Worm (Caenorhabditis elegans) whole organism, L4 larva: ENCODE results near the gene T23G5.2.

Source experiments
- F10B5.3 ChIP-seq: sonication (generic microtip); optimal IDR thresholded peaks from 2 replicates; lab custom pipeline; 2016; ENCODE audit warnings: mild to moderate bottlenecking, missing genetic modification characterization, missing compliant biosample characterization
- F26F4.8 ChIP-seq: fragments of 200-800 bp; sonication (Bioruptor generic); conservative IDR thresholded peaks from 2 replicates; pipeline ENCODE4 v1.3.6; 2022; ENCODE audit warnings: missing genetic modification characterization, missing compliant biosample characterization
- F49E8.2 ChIP-seq: sonication (generic microtip); optimal IDR thresholded peaks from 2 replicates; lab custom pipeline; 2016; ENCODE audit warnings: missing compliant biosample characterization, mild to moderate bottlenecking, missing genetic modification characterization, borderline replicate concordance
- T20F7.1 ChIP-seq: fragments of 200-800 bp; sonication (Bioruptor generic); optimal IDR thresholded peaks from 2 replicates; lab custom pipeline; 2018; ENCODE audit warnings: mild to moderate bottlenecking, missing genetic modification characterization, missing compliant biosample characterization
- Y5F2A.4 ChIP-seq: fragments of 200-800 bp; sonication (Bioruptor generic); optimal IDR thresholded peaks from 2 replicates; lab custom pipeline; 2018; ENCODE audit warnings: mild to moderate bottlenecking, missing genetic modification characterization, missing compliant biosample characterization
- ZK337.2 ChIP-seq: fragments of 200-800 bp; sonication (Bioruptor generic); IDR thresholded peaks from 2 replicates; pipeline ENCODE4 v1.3.6; 2022; ENCODE audit warnings: missing genetic modification reagents, missing genetic modification characterization, missing compliant biosample characterization
- ZK546.5 ChIP-seq, 2 experiments: sonication (generic microtip); optimal IDR thresholded peaks; 2 replicates each; lab custom pipeline; 2017; ENCODE audit warnings: missing biosample characterization in 2 of 2, missing genetic modification characterization in 2 of 2
- ama-1 ChIP-seq: fragments of 150-350 bp; optimal IDR thresholded peaks from 2 replicates; lab custom pipeline; 2014; ENCODE audit warnings: inconsistent platforms, mixed read lengths
- attf-4 ChIP-seq: sonication (generic microtip); optimal IDR thresholded peaks from 3 replicates; lab custom pipeline; 2017; ENCODE audit warnings: missing biosample characterization, missing genetic modification characterization
- ceh-44 ChIP-seq: fragments of 200-800 bp; sonication (Bioruptor generic); IDR thresholded peaks from 2 replicates; pipeline ENCODE4 v1.3.6; 2022; ENCODE audit warnings: missing genetic modification reagents, missing genetic modification characterization, missing compliant biosample characterization
- ceh-62 ChIP-seq: sonication (generic microtip); optimal IDR thresholded peaks from 2 replicates; lab custom pipeline; 2017; ENCODE audit warnings: missing biosample characterization, missing genetic modification characterization
- ceh-82 ChIP-seq: sonication (generic microtip); optimal IDR thresholded peaks from 2 replicates; lab custom pipeline; 2017; ENCODE audit warnings: missing biosample characterization, missing genetic modification characterization
- ces-1 ChIP-seq: fragments of 150-350 bp; sonication (generic microtip); optimal IDR thresholded peaks from 4 replicates; lab custom pipeline; 2014; ENCODE audit warnings: missing biosample characterization, missing genetic modification reagents, missing genetic modification characterization
- cey-2 ChIP-seq: sonication (generic microtip); optimal IDR thresholded peaks from 3 replicates; lab custom pipeline; 2017; ENCODE audit warnings: missing genetic modification characterization, mild to moderate bottlenecking, missing compliant biosample characterization, antibody characterized with exemption, borderline replicate concordance; ENCODE audit not compliant: insufficient read depth
- daf-12 ChIP-seq: fragments of 150-350 bp; optimal IDR thresholded peaks from 2 replicates; lab custom pipeline; 2014; ENCODE audit warnings: missing biosample characterization, missing genetic modification reagents, missing genetic modification characterization
- daf-16 ChIP-seq, 3 experiments: sonication (generic microtip); optimal IDR thresholded peaks; 2 replicates each; lab custom pipeline; 2016 to 2017; ENCODE audit warnings: missing genetic modification characterization in 3 of 3, missing genetic modification reagents in 3 of 3, mild to moderate bottlenecking in 2 of 3, missing compliant biosample characterization in 2 of 3, missing biosample characterization in 1 of 3, moderate library complexity in 1 of 3
- duxl-1 ChIP-seq: sonication (generic microtip); optimal IDR thresholded peaks from 2 replicates; lab custom pipeline; 2016; ENCODE audit warnings: mild to moderate bottlenecking, missing genetic modification characterization, moderate library complexity, missing compliant biosample characterization; ENCODE audit not compliant: poor library complexity
- egl-43 ChIP-seq: fragments of 200-800 bp; sonication (Bioruptor generic); IDR thresholded peaks from 2 replicates; pipeline ENCODE4 v1.3.6; 2022; ENCODE audit warnings: missing genetic modification reagents, missing genetic modification characterization, missing compliant biosample characterization
- fkh-10 ChIP-seq: fragments of 150-350 bp; optimal IDR thresholded peaks from 2 replicates; lab custom pipeline; 2014; ENCODE audit warnings: missing biosample characterization, missing genetic modification reagents, missing genetic modification characterization
- gei-8 ChIP-seq: fragments of 200-800 bp; sonication (Bioruptor generic); optimal IDR thresholded peaks from 2 replicates; lab custom pipeline; 2018; ENCODE audit warnings: mild to moderate bottlenecking, missing genetic modification characterization, missing compliant biosample characterization
- hif-1 ChIP-seq, 2 experiments: sonication (generic microtip); optimal IDR thresholded peaks; 2 replicates each; lab custom pipeline; 2016 to 2017; ENCODE audit warnings: missing compliant biosample characterization in 2 of 2, missing genetic modification characterization in 2 of 2, missing genetic modification reagents in 2 of 2, missing genotype in 2 of 2, mild to moderate bottlenecking in 1 of 2
- hlh-11 ChIP-seq: fragments of 200-800 bp; sonication (Bioruptor generic); optimal IDR thresholded peaks from 2 replicates; lab custom pipeline; 2018; ENCODE audit warnings: mild to moderate bottlenecking, missing genetic modification characterization, missing compliant biosample characterization
- hlh-30 ChIP-seq: sonication (generic microtip); optimal IDR thresholded peaks from 2 replicates; lab custom pipeline; 2017; ENCODE audit warnings: antibody characterized with exemption, mild to moderate bottlenecking, missing genetic modification characterization, missing compliant biosample characterization; ENCODE audit not compliant: insufficient read depth
- hmg-1.1 ChIP-seq: fragments of 200-800 bp; sonication (Bioruptor generic); IDR thresholded peaks from 2 replicates; pipeline ENCODE4 v1.3.6; 2022; ENCODE audit warnings: missing genetic modification reagents, missing genetic modification characterization, missing compliant biosample characterization
- lim-7 ChIP-seq: fragments of 200-800 bp; sonication (Bioruptor generic); IDR thresholded peaks from 2 replicates; pipeline ENCODE4 v1.3.6; 2022; ENCODE audit warnings: missing genetic modification characterization, missing compliant biosample characterization
- lin-1 ChIP-seq: fragments of 200-800 bp; sonication (Bioruptor generic); IDR thresholded peaks from 2 replicates; pipeline ENCODE4 v1.3.6; 2022; ENCODE audit warnings: missing genetic modification reagents, missing genetic modification characterization, missing compliant biosample characterization
- lin-13 ChIP-seq: fragments of 150-350 bp; optimal IDR thresholded peaks from 2 replicates; lab custom pipeline; 2014; ENCODE audit warnings: missing biosample characterization, missing genetic modification reagents, missing genetic modification characterization
- madf-9 ChIP-seq: fragments of 200-800 bp; sonication (Bioruptor generic); conservative IDR thresholded peaks from 2 replicates; pipeline ENCODE4 v1.3.6; 2022; ENCODE audit warnings: missing genetic modification reagents, missing genetic modification characterization, missing compliant biosample characterization
- mdl-1 ChIP-seq, 2 experiments: fragments of 150-350 bp in 1 of 2; sonication (generic microtip) in 1 of 2; optimal IDR thresholded peaks; 2 replicates each; lab custom pipeline; 2014 to 2017; ENCODE audit warnings: missing biosample characterization in 2 of 2, missing genetic modification characterization in 2 of 2
- mxl-2 ChIP-seq: fragments of 200-800 bp; sonication (Bioruptor generic); conservative IDR thresholded peaks from 2 replicates; pipeline ENCODE4 v1.3.6; 2022; ENCODE audit warnings: missing genetic modification reagents, missing genetic modification characterization, missing compliant biosample characterization
- nhr-102 ChIP-seq: sonication (generic microtip); optimal IDR thresholded peaks from 2 replicates; lab custom pipeline; 2016; ENCODE audit warnings: mild to moderate bottlenecking, missing genetic modification characterization, moderate library complexity, missing compliant biosample characterization
- nhr-11 ChIP-seq: fragments of 150-350 bp; optimal IDR thresholded peaks from 2 replicates; lab custom pipeline; 2014; ENCODE audit warnings: missing biosample characterization, missing genetic modification characterization
- nhr-111 ChIP-seq: fragments of 200-800 bp; sonication (Bioruptor generic); optimal IDR thresholded peaks from 2 replicates; lab custom pipeline; 2018; ENCODE audit warnings: mild to moderate bottlenecking, missing genetic modification characterization, missing compliant biosample characterization
- nhr-237 ChIP-seq: sonication (generic microtip); optimal IDR thresholded peaks from 2 replicates; lab custom pipeline; 2017; ENCODE audit warnings: missing biosample characterization, missing genetic modification characterization
- nhr-28 ChIP-seq: fragments of 150-350 bp; optimal IDR thresholded peaks from 2 replicates; lab custom pipeline; 2014; ENCODE audit warnings: missing biosample characterization, missing genetic modification characterization
- nhr-42 ChIP-seq: fragments of 200-800 bp; sonication (Bioruptor generic); IDR thresholded peaks from 2 replicates; pipeline ENCODE4 v1.3.6; 2022; ENCODE audit warnings: missing genetic modification characterization, missing compliant biosample characterization
- nhr-48 ChIP-seq: sonication (generic microtip); optimal IDR thresholded peaks from 2 replicates; lab custom pipeline; 2016; ENCODE audit warnings: mild to moderate bottlenecking, missing genetic modification characterization, missing compliant biosample characterization
- nhr-77 ChIP-seq: fragments of 150-350 bp; optimal IDR thresholded peaks from 2 replicates; lab custom pipeline; 2014; ENCODE audit warnings: missing biosample characterization, missing genetic modification characterization
- pha-4 ChIP-seq, 2 experiments: fragments of 150-350 bp in 1 of 2; fragments of 200-800 bp in 1 of 2; sonication (Bioruptor generic) in 1 of 2; IDR thresholded peaks in 1 of 2; optimal IDR thresholded peaks in 1 of 2; 2 replicates each; pipeline versions ENCODE4 v1.3.6 to Lab custom; 2014 to 2022; ENCODE audit warnings: missing genetic modification characterization in 2 of 2, missing genetic modification reagents in 2 of 2, missing biosample characterization in 1 of 2, missing compliant biosample characterization in 1 of 2
- php-3 ChIP-seq: fragments of 200-800 bp; sonication (Bioruptor generic); IDR thresholded peaks from 2 replicates; pipeline ENCODE4 v1.3.6; 2022; ENCODE audit warnings: missing genetic modification reagents, missing genetic modification characterization, missing compliant biosample characterization
- pqm-1 ChIP-seq: sonication (generic microtip); optimal IDR thresholded peaks from 2 replicates; lab custom pipeline; 2017; ENCODE audit warnings: missing biosample characterization, missing genetic modification characterization
- skn-1 ChIP-seq: fragments of 150-350 bp; optimal IDR thresholded peaks from 2 replicates; lab custom pipeline; 2014; ENCODE audit warnings: missing biosample characterization, missing genetic modification characterization
- snpc-1.2 ChIP-seq: fragments of 200-800 bp; sonication (Bioruptor generic); IDR thresholded peaks from 2 replicates; pipeline ENCODE4 v1.3.6; 2022; ENCODE audit warnings: missing genetic modification reagents, missing genetic modification characterization, missing compliant biosample characterization
- snpc-4 ChIP-seq: fragments of 150-350 bp; optimal IDR thresholded peaks from 2 replicates; lab custom pipeline; 2014; ENCODE audit warnings: missing biosample characterization, missing genetic modification characterization
- vab-7 ChIP-seq: fragments of 200-800 bp; sonication (Bioruptor generic); IDR thresholded peaks from 2 replicates; pipeline ENCODE4 v1.3.6; 2022; ENCODE audit warnings: missing genetic modification reagents, missing genetic modification characterization, missing compliant biosample characterization
- zag-1 ChIP-seq: fragments of 150-350 bp; optimal IDR thresholded peaks from 2 replicates; lab custom pipeline; 2014; ENCODE audit warnings: missing biosample characterization, missing genetic modification characterization
- zfp-2 ChIP-seq: sonication (generic microtip); optimal IDR thresholded peaks from 2 replicates; lab custom pipeline; 2016; ENCODE audit warnings: mild to moderate bottlenecking, missing genetic modification characterization, missing compliant biosample characterization
- ztf-11 ChIP-seq: fragments of 150-350 bp; optimal IDR thresholded peaks from 2 replicates; lab custom pipeline; 2014; ENCODE audit warnings: missing biosample characterization, missing genetic modification characterization

Gene T23G5.2

ce11 chrIII:9255801-9256200, 19.7 kb upstream of the T23G5.2 start (continued):
- TF ChIP-seq egl-43 (GFP tag; lab: Robert Waterston, UW) (no peak), ZK546.5 (tag; optimal IDR thresholded peaks at IDR 0.05; lab: Kevin White, UChicago) (no peak), daf-16 (GFP tag; optimal IDR thresholded peaks at IDR 0.05; lab: Kevin White, UChicago) (no peak), daf-16 (tag; optimal IDR thresholded peaks at IDR 0.05; lab: Kevin White, UChicago) (peak; percentile 85), duxl-1 (tag; lab: Kevin White, UChicago) (no peak), pqm-1 (tag; lab: Kevin White, UChicago) (peak; percentile 88), daf-12 (tag; lab: Kevin White, UChicago) (no peak), ceh-44 (GFP tag; lab: Robert Waterston, UW) (no peak), T20F7.1 (GFP tag; lab: Kevin White, UChicago) (no peak), vab-7 (GFP tag; lab: Robert Waterston, UW) (no peak), nhr-77 (tag; lab: Kevin White, UChicago) (peak; percentile 3), ztf-11 (tag; lab: Kevin White, UChicago) (no peak), ama-1 (lab: Kevin White, UChicago) (no peak), zfp-2 (no peak), snpc-1.2 (GFP tag; lab: Robert Waterston, UW) (no peak), pha-4 (GFP tag; IDR thresholded peaks at IDR 0.05; lab: Robert Waterston, UW) (no peak), pha-4 (tag; optimal IDR thresholded peaks at IDR 0.05; lab: Kevin White, UChicago) (no peak)

DNA sequence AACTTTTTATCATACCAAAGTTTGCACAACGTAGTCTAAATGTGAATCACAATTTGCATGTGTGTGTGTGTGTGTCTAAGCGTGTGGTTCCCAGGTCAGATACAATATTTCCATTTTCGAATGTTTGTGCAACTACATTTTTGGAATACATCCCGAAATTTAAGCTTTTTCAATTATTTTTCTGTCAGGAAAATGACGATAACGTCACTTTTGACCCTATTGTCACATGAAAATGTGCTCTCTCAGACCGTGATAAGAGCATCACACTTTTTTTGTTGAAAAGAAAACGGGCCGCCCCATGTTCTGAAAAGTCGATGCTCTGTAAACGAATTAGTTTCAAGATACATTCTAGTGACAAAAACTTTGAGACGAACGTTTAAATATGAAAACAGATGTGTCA, 18.9 kb upstream of the T23G5.2 start:
- TF ChIP-seq nhr-48 (tag; lab: Kevin White, UChicago) (no peak), mdl-1 (tag; optimal IDR thresholded peaks at IDR 0.05; lab: Kevin White, UChicago) (no peak), nhr-77 (tag; lab: Kevin White, UChicago) (peak; percentile 29), snpc-4 (tag; lab: Kevin White, UChicago) (no peak), php-3 (GFP tag; lab: Robert Waterston, UW) (no peak), gei-8 (GFP tag; lab: Kevin White, UChicago) (no peak), daf-16 (GFP tag; optimal IDR thresholded peaks at IDR 0.05; lab: Kevin White, UChicago) (no peak), daf-16 (tag; optimal IDR thresholded peaks at IDR 0.05; lab: Kevin White, UChicago) (peak; percentile 63), nhr-11 (tag; lab: Kevin White, UChicago) (no peak), hmg-1.1 (GFP tag; lab: Robert Waterston, UW) (no peak), cey-2 (no peak), fkh-10 (GFP tag; lab: Kevin White, UChicago) (no peak), hlh-11 (tag; lab: Kevin White, UChicago) (peak; percentile 70), duxl-1 (tag; lab: Kevin White, UChicago) (no peak), nhr-28 (peak; percentile 79), lin-1 (GFP tag; lab: Robert Waterston, UW) (no peak), nhr-237 (tag; lab: Kevin White, UChicago) (no peak), mxl-2 (GFP tag; lab: Robert Waterston, UW) (no peak), lin-13 (GFP tag; lab: Kevin White, UChicago) (no peak), skn-1 (tag; lab: Kevin White, UChicago) (no peak), ces-1 (GFP tag; lab: Kevin White, UChicago) (no peak), lim-7 (GFP tag; lab: Robert Waterston, UW) (no peak), hlh-30 (tag; lab: Kevin White, UChicago) (peak; percentile 51), nhr-42 (GFP tag; lab: Robert Waterston, UW) (no peak), ceh-62 (tag; lab: Kevin White, UChicago) (no peak), nhr-111 (GFP tag; lab: Kevin White, UChicago) (no peak), pqm-1 (tag; lab: Kevin White, UChicago) (peak; percentile 61), attf-4 (tag; lab: Kevin White, UChicago) (no peak), ceh-82 (no peak), ZK546.5 (tag; optimal IDR thresholded peaks at IDR 0.05; lab: Kevin White, UChicago) (no peak), F10B5.3 (tag; lab: Kevin White, UChicago) (no peak), Y5F2A.4 (GFP tag; lab: Kevin White, UChicago) (no peak), F26F4.8 (no peak), ZK337.2 (GFP tag; lab: Robert Waterston, UW) (no peak), hif-1 (tag; optimal IDR thresholded peaks at IDR 0.05; lab: Kevin White, UChicago) (peak in 1 of 2 experiments; percentile 26), nhr-102 (tag; lab: Kevin White, UChicago) (peak; percentile 20), F49E8.2 (no peak), madf-9 (GFP tag; lab: Robert Waterston, UW) (no peak), zag-1 (tag; lab: Kevin White, UChicago) (no peak)
